Worm (Caenorhabditis elegans): Measurements from ENCODE around the gene Y43F4B.10.

The Y43F4B.10 gene

ce11 chrIII:13275784-13276183 is 38.1 kb upstream of the Y43F4B.10 start (continued):
- TF ChIP-seq madf-10 (tag; optimal IDR thresholded peaks at IDR 0.05): peak; percentile 8
- no peak for TF ChIP-seq madf-8 (GFP tag; conservative IDR thresholded peaks at IDR 0.05)
- peak; percentile 37 for TF ChIP-seq nhr-80 (tag; optimal IDR thresholded peaks at IDR 0.05)
- no peak for TF ChIP-seq unc-62 (GFP tag; optimal IDR thresholded peaks at IDR 0.05)
- TF ChIP-seq K12H6.12 (tag; optimal IDR thresholded peaks at IDR 0.05): peak; percentile 68
- 0 out of 2 replicates have a peak, but pooled peaks have one; percentile 45 for TF ChIP-seq K11D2.4 (GFP tag; IDR thresholded peaks at IDR 0.05)
- no peak for TF ChIP-seq Y95B8A.8 (GFP tag; IDR thresholded peaks at IDR 0.05)
- peak; percentile 2 for TF ChIP-seq tbp1 (GFP tag; optimal IDR thresholded peaks at IDR 0.05)
- no peak for TF ChIP-seq nhr-27 (tag; optimal IDR thresholded peaks at IDR 0.05)
- TF ChIP-seq lin-35 (GFP tag; optimal IDR thresholded peaks at IDR 0.05): peak in 1 of 3 experiments; percentile 58

- no peak for TF ChIP-seq nhr-179 (tag; optimal IDR thresholded peaks at IDR 0.05)
- no peak for TF ChIP-seq dpl-1 (GFP tag; optimal IDR thresholded peaks at IDR 0.05)
- no peak for TF ChIP-seq cebp-2 (GFP tag; IDR thresholded peaks at IDR 0.05)
- no peak for TF ChIP-seq hlh-12 (tag; optimal IDR thresholded peaks at IDR 0.05)
- no peak for TF ChIP-seq ceh-58 (GFP tag; IDR thresholded peaks at IDR 0.05)
- TF ChIP-seq T07F8.4 (tag; optimal IDR thresholded peaks at IDR 0.05): no peak
- TF ChIP-seq ama-1 (optimal IDR thresholded peaks at IDR 0.05): no peak
- TF ChIP-seq ama-1 (GFP tag; optimal IDR thresholded peaks at IDR 0.05): no peak
- TF ChIP-seq nhr-27 (tag; optimal IDR thresholded peaks at IDR 0.05): no peak
- TF ChIP-seq hrde-1 (tag; optimal IDR thresholded peaks at IDR 0.05; ENCODE audit: borderline replicate concordance): no peak
- TF ChIP-seq let-526 (GFP tag; IDR thresholded peaks at IDR 0.05): no peak
- TF ChIP-seq unc-62 (GFP tag; optimal IDR thresholded peaks at IDR 0.05): no peak
- TF ChIP-seq repo-1 (tag; optimal IDR thresholded peaks at IDR 0.05): no peak
- TF ChIP-seq unc-130 (GFP tag; optimal IDR thresholded peaks at IDR 0.05): no peak
- no peak for TF ChIP-seq hmg-20 (GFP tag; IDR thresholded peaks at IDR 0.05)
- TF ChIP-seq K11D2.4 (GFP tag; IDR thresholded peaks at IDR 0.05): no peak
- TF ChIP-seq mcd-1 (GFP tag; IDR thresholded peaks at IDR 0.05): no peak
- TF ChIP-seq nhr-80 (tag; optimal IDR thresholded peaks at IDR 0.05): no peak
- TF ChIP-seq sptf-2 (GFP tag; optimal IDR thresholded peaks at IDR 0.05): no peak
Observed at ce11 chrIII:13276958-13277357, 36.9 kb upstream of the Y43F4B.10 start, which contains the start of gene unc-64. Gene unc-64, plus strand, starts transcription at chrIII:13277258.

ce11 chrIII:13277881-13278500 is 35.9 kb upstream of the Y43F4B.10 start:
- TF ChIP-seq cebp-1 (GFP tag; IDR thresholded peaks at IDR 0.05): peak; percentile 57; the same call in 1 of the 2 replicates
- TF ChIP-seq cebp-1 (tag; optimal IDR thresholded peaks at IDR 0.05): peak; percentile 95
- TF ChIP-seq ekl-4 (GFP tag; IDR thresholded peaks at IDR 0.05): no peak
- peak in 1 of 3 experiments; percentile 44 for TF ChIP-seq lin-35 (GFP tag; optimal IDR thresholded peaks at IDR 0.05)

ce11 chrIII:13285421-13285820 is 28.4 kb upstream of the Y43F4B.10 start, which contains the start of gene F56A8.8:
Gene F56A8.8, plus strand, starts transcription at chrIII:13285721.
- TF ChIP-seq Y53G8AR.9 (GFP tag; conservative IDR thresholded peaks at IDR 0.05) (no peak), bed-1 (GFP tag; IDR thresholded peaks at IDR 0.05) (no peak), ceh-91 (GFP tag; IDR thresholded peaks at IDR 0.05) (no peak), hrde-1 (tag; optimal IDR thresholded peaks at IDR 0.05; ENCODE audit: borderline replicate concordance) (no peak), let-526 (GFP tag; IDR thresholded peaks at IDR 0.05) (no peak), rpc-1 (optimal IDR thresholded peaks at IDR 0.05) (no peak), rpc-1 (tag; optimal IDR thresholded peaks at IDR 0.05) (no peak), gei-17 (GFP tag; optimal IDR thresholded peaks at IDR 0.05) (no peak), B0336.3 (GFP tag; IDR thresholded peaks at IDR 0.05) (no peak), unc-130 (GFP tag; optimal IDR thresholded peaks at IDR 0.05) (no peak), chd-7 (tag; optimal IDR thresholded peaks at IDR 0.05) (no peak), lsy-27 (tag; optimal IDR thresholded peaks at IDR 0.05; ENCODE audit: borderline replicate concordance, insufficient read depth) (no peak), C17E4.6 (GFP tag; IDR thresholded peaks at IDR 0.05) (no peak), aptf-3 (GFP tag; IDR thresholded peaks at IDR 0.05) (no peak), him-1 (tag; optimal IDR thresholded peaks at IDR 0.05) (no peak)
